Fruit fly (Drosophila melanogaster): Measurements from ENCODE around the gene Ctl1.

DNA sequence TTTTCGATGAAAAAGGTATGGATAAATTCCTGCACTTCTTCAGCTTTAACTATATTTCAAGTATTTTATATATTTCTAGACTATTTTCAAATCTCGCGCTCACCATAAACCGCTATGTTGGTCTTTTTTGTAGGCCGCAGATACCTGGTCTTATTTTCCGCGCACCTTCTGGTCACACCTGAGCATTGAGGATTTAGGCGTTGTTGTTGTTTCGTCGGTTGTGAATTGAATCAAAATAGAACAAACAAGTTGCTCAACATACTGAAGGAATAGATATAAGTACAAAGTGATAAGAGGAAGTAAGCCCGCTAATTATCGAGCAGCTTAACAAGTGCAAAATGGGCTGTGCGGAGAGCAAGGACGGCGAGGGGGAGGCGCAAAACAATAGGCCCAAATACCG, at the start of gene Ctl1:
- TF ChIP-seq D1 (tag; optimal IDR thresholded peaks at IDR 0.05), result no peak
- no peak for TF ChIP-seq CG32121 (GFP tag; IDR thresholded peaks at IDR 0.05)
- TF ChIP-seq CG15710 (tag; optimal IDR thresholded peaks at IDR 0.05), result no peak
- TF ChIP-seq Pif1A (GFP tag; optimal IDR thresholded peaks at IDR 0.05), result no peak
- TF ChIP-seq CG17806 (tag; optimal IDR thresholded peaks at IDR 0.05), result no peak
- no peak for TF ChIP-seq CG4496 (GFP tag; IDR thresholded peaks at IDR 0.05)
- no peak for TF ChIP-seq fd96Ca (GFP tag; IDR thresholded peaks at IDR 0.05)
- TF ChIP-seq EcR (GFP tag; optimal IDR thresholded peaks at IDR 0.05), result no peak
- TF ChIP-seq CG13204 (GFP tag; optimal IDR thresholded peaks at IDR 0.05), result no peak
- TF ChIP-seq CG10348 (GFP tag; IDR thresholded peaks at IDR 0.05), result no peak
- no peak for TF ChIP-seq rn (GFP tag; IDR thresholded peaks at IDR 0.05)
- TF ChIP-seq Snoo (tag; optimal IDR thresholded peaks at IDR 0.05), result no peak
- TF ChIP-seq Pif1B (GFP tag; optimal IDR thresholded peaks at IDR 0.05), result no peak
